Fruit fly (Drosophila melanogaster): ENCODE results near the gene CG7884.

CG7884 gene

DNA sequence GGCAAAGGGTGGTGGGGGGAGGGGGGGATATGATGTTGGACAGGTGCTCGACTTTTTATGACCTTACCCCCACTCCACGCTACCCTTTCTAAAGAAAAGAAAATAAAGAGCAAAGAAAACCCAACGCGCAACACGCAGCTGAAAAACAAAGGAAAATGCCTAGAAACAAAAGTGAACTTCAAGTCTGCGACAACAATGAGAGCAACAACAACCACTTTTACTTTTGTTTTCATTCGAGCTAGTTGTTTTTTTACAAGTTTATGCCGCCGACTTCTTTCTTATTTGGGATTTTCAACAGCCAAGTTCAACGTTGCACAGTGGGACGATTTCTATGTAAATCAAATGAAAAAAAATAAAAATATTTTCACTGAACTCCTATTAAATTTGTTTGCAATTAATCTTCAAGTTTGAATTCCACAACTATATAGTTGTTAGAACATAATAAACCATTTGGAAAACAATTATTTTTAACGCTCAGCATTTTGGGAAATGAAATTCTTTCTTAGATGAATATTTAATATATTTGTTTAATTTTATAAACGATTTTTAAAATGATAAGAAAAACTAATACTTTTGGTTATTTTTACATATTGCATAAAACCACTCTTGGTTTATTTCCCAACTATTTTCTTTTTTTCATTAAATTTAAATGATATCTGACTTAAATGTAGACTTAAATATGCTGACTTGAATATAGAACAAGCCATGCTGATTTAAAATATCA is 4.3 kb downstream of the CG7884 start (continued):
- peak; percentile 4 for TF ChIP-seq CG8319 (GFP tag; optimal IDR thresholded peaks at IDR 0.05)
- TF ChIP-seq Hr38 (GFP tag; optimal IDR thresholded peaks at IDR 0.05) = no peak
- TF ChIP-seq CG8632 (GFP tag; optimal IDR thresholded peaks at IDR 0.05) = peak; percentile 69
- TF ChIP-seq CG9139 (GFP tag; optimal IDR thresholded peaks at IDR 0.05) = no peak
- TF ChIP-seq net (GFP tag; optimal IDR thresholded peaks at IDR 0.05) = peak; percentile 49
- TF ChIP-seq CG6854 (GFP tag; optimal IDR thresholded peaks at IDR 0.05) = no peak
- TF ChIP-seq CG32006 (GFP tag; optimal IDR thresholded peaks at IDR 0.05) = peak; percentile 85
- TF ChIP-seq CG6276 (GFP tag; optimal IDR thresholded peaks at IDR 0.05) = peak; percentile 62
- TF ChIP-seq Eip93F (GFP tag; optimal IDR thresholded peaks at IDR 0.05) = no peak
- TF ChIP-seq Smox (GFP tag; optimal IDR thresholded peaks at IDR 0.05) = peak; percentile 34
- TF ChIP-seq CG10631 (GFP tag; optimal IDR thresholded peaks at IDR 0.05) = peak; percentile 71
- no peak for TF ChIP-seq CG7368 (GFP tag; optimal IDR thresholded peaks at IDR 0.05)
- no peak for TF ChIP-seq CG1621 (tag; optimal IDR thresholded peaks at IDR 0.05)
- TF ChIP-seq salr (GFP tag; optimal IDR thresholded peaks at IDR 0.05) = peak in 1 of 2 experiments; percentile 79
- TF ChIP-seq spab (GFP tag; optimal IDR thresholded peaks at IDR 0.05) = peak; percentile 46

DNA sequence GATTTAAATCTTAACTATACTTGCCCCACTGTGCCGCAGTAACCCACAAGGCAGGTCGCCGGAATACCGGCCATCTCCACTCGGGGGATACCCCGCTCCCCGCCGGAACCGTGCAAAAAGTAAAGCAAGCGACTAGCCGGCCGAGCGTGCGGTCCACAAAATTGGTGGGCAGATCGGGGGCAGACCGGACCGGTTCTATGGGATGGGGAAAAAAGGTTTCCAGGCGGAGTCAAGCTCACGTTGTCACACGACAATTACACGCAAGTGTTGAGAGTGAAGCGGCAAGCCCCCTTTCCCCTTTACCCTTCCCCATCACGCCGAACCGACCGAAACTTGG is 4.8 kb downstream of the CG7884 start:
- TF ChIP-seq CG1621 (tag; optimal IDR thresholded peaks at IDR 0.05) = peak; percentile 63
- TF ChIP-seq CG8119 (GFP tag; IDR thresholded peaks at IDR 0.05) = 0 out of 3 replicates have a peak, but pooled peaks have one; percentile 4
- TF ChIP-seq CG3032 (tag; optimal IDR thresholded peaks at IDR 0.05) = peak; percentile 11
- TF ChIP-seq Ets96B (tag; optimal IDR thresholded peaks at IDR 0.05) = no peak
- no peak for TF ChIP-seq Hr39 (GFP tag; optimal IDR thresholded peaks at IDR 0.05)
- peak; percentile 28 for TF ChIP-seq spab (GFP tag; optimal IDR thresholded peaks at IDR 0.05)
- peak; percentile 3 for TF ChIP-seq CG8632 (GFP tag; optimal IDR thresholded peaks at IDR 0.05)
- TF ChIP-seq svp (GFP tag) = peak; percentile 62
- peak in 1 of 2 experiments; percentile 57 for TF ChIP-seq ss (GFP tag; optimal IDR thresholded peaks at IDR 0.05)
- 0 out of 3 replicates have a peak, but pooled peaks have one; percentile 36 for TF ChIP-seq CG6163 (GFP tag; IDR thresholded peaks at IDR 0.05)

DNA sequence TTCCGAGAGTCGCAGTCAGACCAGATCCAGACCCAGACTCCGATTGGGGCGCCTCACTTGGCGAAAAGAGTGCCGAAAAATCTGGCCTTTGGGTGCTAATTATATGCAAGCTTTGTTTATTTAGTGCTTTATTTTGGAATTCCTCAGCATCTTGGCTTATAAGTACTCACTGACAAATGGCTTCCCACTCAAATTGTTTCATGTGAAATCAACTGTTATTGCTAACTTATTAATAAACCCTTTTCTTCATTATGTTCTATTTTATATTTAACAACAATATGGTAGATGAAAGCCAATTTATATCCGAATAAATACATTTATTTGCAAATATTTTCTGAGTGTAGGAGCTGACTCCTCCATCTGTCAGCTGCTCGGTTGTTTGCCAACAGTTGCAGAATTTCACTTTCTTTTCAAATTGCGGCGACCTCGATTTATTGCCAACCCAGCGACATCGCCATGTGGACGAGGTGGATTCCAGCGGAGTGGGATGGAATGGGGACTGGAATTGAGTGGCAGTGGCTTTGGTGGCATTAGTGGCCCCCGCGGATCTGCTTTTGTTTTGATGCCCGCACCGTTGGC is 9.5 kb downstream of the CG7884 start:
- peak; percentile 65 for TF ChIP-seq Hr4 (GFP tag; optimal IDR thresholded peaks at IDR 0.05)
- TF ChIP-seq CG4318 (GFP tag; optimal IDR thresholded peaks at IDR 0.05) = peak; percentile 75
- TF ChIP-seq Eip93F (GFP tag; optimal IDR thresholded peaks at IDR 0.05) = no peak
- peak; percentile 52 for TF ChIP-seq CG8319 (GFP tag; optimal IDR thresholded peaks at IDR 0.05)
- peak; percentile 74 for TF ChIP-seq CG34406 (GFP tag; optimal IDR thresholded peaks at IDR 0.05)
- TF ChIP-seq dac (GFP tag; optimal IDR thresholded peaks at IDR 0.05) = peak; percentile 67
- peak; percentile 49 for TF ChIP-seq Ets96B (tag; optimal IDR thresholded peaks at IDR 0.05)
- no peak for TF ChIP-seq CG16779 (tag; optimal IDR thresholded peaks at IDR 0.05)
- TF ChIP-seq salr (GFP tag; optimal IDR thresholded peaks at IDR 0.05) = peak in 1 of 2 experiments; percentile 66
- TF ChIP-seq CG10669 (GFP tag; optimal IDR thresholded peaks at IDR 0.05) = peak; percentile 51
- TF ChIP-seq Ets21C (GFP tag; optimal IDR thresholded peaks at IDR 0.05) = no peak
- peak; percentile 66 for TF ChIP-seq lz (GFP tag; optimal IDR thresholded peaks at IDR 0.05)
- TF ChIP-seq fd59A (GFP tag; optimal IDR thresholded peaks at IDR 0.05) = peak; percentile 57
- TF ChIP-seq CG6854 (GFP tag; optimal IDR thresholded peaks at IDR 0.05) = peak; percentile 27
- TF ChIP-seq acj6 (GFP tag; optimal IDR thresholded peaks at IDR 0.05) = peak; percentile 70
- TF ChIP-seq CG11294 (GFP tag; IDR thresholded peaks at IDR 0.05) = no peak
- TF ChIP-seq topi (GFP tag; optimal IDR thresholded peaks at IDR 0.05) = peak; percentile 75
- peak; percentile 19 for TF ChIP-seq dsx (GFP tag; optimal IDR thresholded peaks at IDR 0.05; ENCODE audit: poor library complexity, severe bottlenecking)
- peak; percentile 48; the same call in 1 of the 3 replicates for TF ChIP-seq eg (GFP tag; IDR thresholded peaks at IDR 0.05)
- TF ChIP-seq Hr38 (GFP tag; optimal IDR thresholded peaks at IDR 0.05) = no peak
- TF ChIP-seq CG9139 (GFP tag; optimal IDR thresholded peaks at IDR 0.05) = no peak
- peak; percentile 74 for TF ChIP-seq CG6792 (GFP tag; optimal IDR thresholded peaks at IDR 0.05)
- TF ChIP-seq CG8632 (GFP tag; optimal IDR thresholded peaks at IDR 0.05) = peak; percentile 56
- peak; percentile 46 for TF ChIP-seq CG6808 (GFP tag; optimal IDR thresholded peaks at IDR 0.05)
- TF ChIP-seq fd85E (GFP tag; optimal IDR thresholded peaks at IDR 0.05) = peak; percentile 16
- peak; percentile 78 for TF ChIP-seq svp (GFP tag)
- peak; percentile 55 for TF ChIP-seq CG11902 (GFP tag; optimal IDR thresholded peaks at IDR 0.05)
- peak; percentile 44 for TF ChIP-seq CG31627 (GFP tag; optimal IDR thresholded peaks at IDR 0.05)
- peak; percentile 95 for TF ChIP-seq Eip78C (GFP tag)
- peak; percentile 72 for TF ChIP-seq pdm3 (GFP tag; optimal IDR thresholded peaks at IDR 0.05)
- peak; percentile 63 for TF ChIP-seq Smox (GFP tag; optimal IDR thresholded peaks at IDR 0.05)
- TF ChIP-seq Sox14 (GFP tag; optimal IDR thresholded peaks at IDR 0.05) = peak; percentile 68
- peak; percentile 70 for TF ChIP-seq CG10631 (GFP tag; optimal IDR thresholded peaks at IDR 0.05)
